Worm (Caenorhabditis elegans) whole organism, L4 larva: Measurements from ENCODE around the gene C04C11.25.

ENCODE experiments used
- D1046.2 ChIP-seq: fragments of 200-800 bp; sonication (Bioruptor generic); IDR thresholded peaks from 2 replicates; pipeline ENCODE4 v1.3.6; 2022; ENCODE audit warnings: missing genetic modification characterization, missing compliant biosample characterization
- F37D6.2 ChIP-seq: sonication (generic microtip); optimal IDR thresholded peaks from 2 replicates; lab custom pipeline; 2016; ENCODE audit warnings: mild to moderate bottlenecking, missing genetic modification characterization, missing compliant biosample characterization
- F49E8.2 ChIP-seq: sonication (generic microtip); optimal IDR thresholded peaks from 2 replicates; lab custom pipeline; 2016; ENCODE audit warnings: missing compliant biosample characterization, mild to moderate bottlenecking, missing genetic modification characterization, borderline replicate concordance
- R02D3.7 ChIP-seq: fragments of 150-350 bp; sonication (generic microtip); optimal IDR thresholded peaks from 3 replicates; lab custom pipeline; 2014; ENCODE audit warnings: missing biosample characterization, missing genetic modification characterization
- Y48G9A.11 ChIP-seq: fragments of 200-800 bp; sonication (Bioruptor generic); IDR thresholded peaks from 2 replicates; pipeline ENCODE4 v1.3.6; 2022; ENCODE audit warnings: missing genetic modification reagents, missing genetic modification characterization, missing compliant biosample characterization
- Y5F2A.4 ChIP-seq: fragments of 200-800 bp; sonication (Bioruptor generic); optimal IDR thresholded peaks from 2 replicates; lab custom pipeline; 2018; ENCODE audit warnings: mild to moderate bottlenecking, missing genetic modification characterization, missing compliant biosample characterization
- ZK546.5 ChIP-seq, 2 experiments: sonication (generic microtip); optimal IDR thresholded peaks; 2 replicates each; lab custom pipeline; 2017; ENCODE audit warnings: missing biosample characterization in 2 of 2, missing genetic modification characterization in 2 of 2
- ama-1 ChIP-seq: fragments of 150-350 bp; optimal IDR thresholded peaks from 2 replicates; lab custom pipeline; 2014; ENCODE audit warnings: inconsistent platforms, mixed read lengths
- arid-1 ChIP-seq: fragments of 200-800 bp; sonication (Bioruptor generic); conservative IDR thresholded peaks from 2 replicates; pipeline ENCODE4 v1.3.6; 2022; ENCODE audit warnings: missing genetic modification reagents, missing genetic modification characterization, missing compliant biosample characterization
- attf-4 ChIP-seq: sonication (generic microtip); optimal IDR thresholded peaks from 3 replicates; lab custom pipeline; 2017; ENCODE audit warnings: missing biosample characterization, missing genetic modification characterization
- ceh-28 ChIP-seq: fragments of 150-350 bp; optimal IDR thresholded peaks from 2 replicates; lab custom pipeline; 2014; ENCODE audit warnings: missing biosample characterization, missing genetic modification reagents, missing genetic modification characterization
- ceh-32 ChIP-seq: sonication (generic microtip); optimal IDR thresholded peaks from 2 replicates; lab custom pipeline; 2016; ENCODE audit warnings: mild to moderate bottlenecking, missing genetic modification characterization, missing compliant biosample characterization; ENCODE audit not compliant: poor library complexity
- ceh-44 ChIP-seq: fragments of 200-800 bp; sonication (Bioruptor generic); IDR thresholded peaks from 2 replicates; pipeline ENCODE4 v1.3.6; 2022; ENCODE audit warnings: missing genetic modification reagents, missing genetic modification characterization, missing compliant biosample characterization
- ctbp-1 ChIP-seq: fragments of 200-800 bp; sonication (Bioruptor generic); IDR thresholded peaks from 2 replicates; pipeline ENCODE4 v1.3.6; 2022; ENCODE audit warnings: missing genetic modification reagents, missing genetic modification characterization, missing compliant biosample characterization
- daf-12 ChIP-seq: fragments of 150-350 bp; optimal IDR thresholded peaks from 2 replicates; lab custom pipeline; 2014; ENCODE audit warnings: missing biosample characterization, missing genetic modification reagents, missing genetic modification characterization
- dmd-6 ChIP-seq: fragments of 200-800 bp; sonication (Bioruptor generic); IDR thresholded peaks from 2 replicates; pipeline ENCODE4 v1.3.6; 2022; ENCODE audit warnings: missing genetic modification reagents, missing genetic modification characterization, missing compliant biosample characterization
- dve-1 ChIP-seq: sonication (generic microtip); optimal IDR thresholded peaks from 2 replicates; lab custom pipeline; 2017; ENCODE audit warnings: antibody characterized with exemption, mild to moderate bottlenecking, missing genetic modification characterization, missing compliant biosample characterization; ENCODE audit not compliant: insufficient read depth
- egl-27 ChIP-seq: sonication (generic microtip); optimal IDR thresholded peaks from 3 replicates; lab custom pipeline; 2017; ENCODE audit warnings: missing biosample characterization, missing genetic modification reagents, missing genetic modification characterization
- egl-43 ChIP-seq: fragments of 200-800 bp; sonication (Bioruptor generic); IDR thresholded peaks from 2 replicates; pipeline ENCODE4 v1.3.6; 2022; ENCODE audit warnings: missing genetic modification reagents, missing genetic modification characterization, missing compliant biosample characterization
- gei-8 ChIP-seq: fragments of 200-800 bp; sonication (Bioruptor generic); optimal IDR thresholded peaks from 2 replicates; lab custom pipeline; 2018; ENCODE audit warnings: mild to moderate bottlenecking, missing genetic modification characterization, missing compliant biosample characterization
- hlh-11 ChIP-seq: fragments of 200-800 bp; sonication (Bioruptor generic); optimal IDR thresholded peaks from 2 replicates; lab custom pipeline; 2018; ENCODE audit warnings: mild to moderate bottlenecking, missing genetic modification characterization, missing compliant biosample characterization
- hlh-30 ChIP-seq: sonication (generic microtip); optimal IDR thresholded peaks from 2 replicates; lab custom pipeline; 2017; ENCODE audit warnings: antibody characterized with exemption, mild to moderate bottlenecking, missing genetic modification characterization, missing compliant biosample characterization; ENCODE audit not compliant: insufficient read depth
- hmg-1.1 ChIP-seq: fragments of 200-800 bp; sonication (Bioruptor generic); IDR thresholded peaks from 2 replicates; pipeline ENCODE4 v1.3.6; 2022; ENCODE audit warnings: missing genetic modification reagents, missing genetic modification characterization, missing compliant biosample characterization
- jun-1 ChIP-seq: fragments of 150-350 bp; optimal IDR thresholded peaks from 2 replicates; lab custom pipeline; 2014; ENCODE audit warnings: missing biosample characterization, missing genetic modification reagents, missing genetic modification characterization
- lin-1 ChIP-seq: fragments of 200-800 bp; sonication (Bioruptor generic); IDR thresholded peaks from 2 replicates; pipeline ENCODE4 v1.3.6; 2022; ENCODE audit warnings: missing genetic modification reagents, missing genetic modification characterization, missing compliant biosample characterization
- lin-15B ChIP-seq: fragments of 150-350 bp; sonication (generic microtip); optimal IDR thresholded peaks from 3 replicates; lab custom pipeline; 2014; ENCODE audit warnings: missing biosample characterization, missing genetic modification characterization
- lin-29 ChIP-seq: fragments of 200-800 bp; sonication (Bioruptor generic); IDR thresholded peaks from 2 replicates; pipeline ENCODE4 v1.3.6; 2022; ENCODE audit warnings: missing genetic modification reagents, missing genetic modification characterization, missing compliant biosample characterization
- lsy-2 ChIP-seq, 2 experiments: fragments of 150-350 bp in 1 of 2; sonication (generic microtip) in 1 of 2; optimal IDR thresholded peaks; 2 replicates each; lab custom pipeline; 2014 to 2017; ENCODE audit warnings: missing biosample characterization in 2 of 2, missing genetic modification characterization in 2 of 2
- madf-5 ChIP-seq, 2 experiments: fragments of 200-800 bp; sonication (Bioruptor generic); IDR thresholded peaks; 2 replicates each; pipeline ENCODE4 v1.3.6; 2022; ENCODE audit warnings: missing compliant biosample characterization in 2 of 2, missing genetic modification characterization in 2 of 2
- mdt-29 ChIP-seq: fragments of 200-800 bp; sonication (Bioruptor generic); IDR thresholded peaks from 2 replicates; pipeline ENCODE4 v1.3.6; 2022; ENCODE audit warnings: missing genetic modification reagents, missing genetic modification characterization, missing compliant biosample characterization
- mep-1 ChIP-seq: fragments of 150-350 bp; sonication (generic microtip); optimal IDR thresholded peaks from 3 replicates; lab custom pipeline; 2014; ENCODE audit warnings: missing biosample characterization, missing genetic modification characterization
- mxl-2 ChIP-seq: fragments of 200-800 bp; sonication (Bioruptor generic); conservative IDR thresholded peaks from 2 replicates; pipeline ENCODE4 v1.3.6; 2022; ENCODE audit warnings: missing genetic modification reagents, missing genetic modification characterization, missing compliant biosample characterization
- mxl-3 ChIP-seq: fragments of 200-800 bp; sonication (Bioruptor generic); optimal IDR thresholded peaks from 2 replicates; lab custom pipeline; 2018; ENCODE audit warnings: mild to moderate bottlenecking, missing genetic modification characterization, missing compliant biosample characterization
- nhr-111 ChIP-seq: fragments of 200-800 bp; sonication (Bioruptor generic); optimal IDR thresholded peaks from 2 replicates; lab custom pipeline; 2018; ENCODE audit warnings: mild to moderate bottlenecking, missing genetic modification characterization, missing compliant biosample characterization
- nhr-25 ChIP-seq: sonication (generic microtip); optimal IDR thresholded peaks from 2 replicates; lab custom pipeline; 2017; ENCODE audit warnings: missing genetic modification characterization, mild to moderate bottlenecking, missing compliant biosample characterization, antibody characterized with exemption, moderate library complexity, borderline replicate concordance; ENCODE audit not compliant: insufficient read depth
- nhr-28 ChIP-seq: fragments of 150-350 bp; optimal IDR thresholded peaks from 2 replicates; lab custom pipeline; 2014; ENCODE audit warnings: missing biosample characterization, missing genetic modification characterization
- nhr-41 ChIP-seq: fragments of 200-800 bp; sonication (Bioruptor generic); IDR thresholded peaks from 2 replicates; pipeline ENCODE4 v1.3.6; 2022; ENCODE audit warnings: missing genetic modification reagents, missing genetic modification characterization, missing compliant biosample characterization
- nhr-48 ChIP-seq: sonication (generic microtip); optimal IDR thresholded peaks from 2 replicates; lab custom pipeline; 2016; ENCODE audit warnings: mild to moderate bottlenecking, missing genetic modification characterization, missing compliant biosample characterization
- nhr-6 ChIP-seq: fragments of 150-350 bp; optimal IDR thresholded peaks from 2 replicates; lab custom pipeline; 2014; ENCODE audit warnings: missing biosample characterization, missing genetic modification characterization
- nhr-77 ChIP-seq: fragments of 150-350 bp; optimal IDR thresholded peaks from 2 replicates; lab custom pipeline; 2014; ENCODE audit warnings: missing biosample characterization, missing genetic modification characterization
- php-3 ChIP-seq: fragments of 200-800 bp; sonication (Bioruptor generic); IDR thresholded peaks from 2 replicates; pipeline ENCODE4 v1.3.6; 2022; ENCODE audit warnings: missing genetic modification reagents, missing genetic modification characterization, missing compliant biosample characterization
- rbr-2 ChIP-seq: sonication (generic microtip); optimal IDR thresholded peaks from 2 replicates; lab custom pipeline; 2016; ENCODE audit warnings: missing genotype, missing genetic modification characterization, missing compliant biosample characterization
- snpc-4 ChIP-seq: fragments of 150-350 bp; optimal IDR thresholded peaks from 2 replicates; lab custom pipeline; 2014; ENCODE audit warnings: missing biosample characterization, missing genetic modification characterization
- spr-3 ChIP-seq: fragments of 200-800 bp; sonication (Bioruptor generic); optimal IDR thresholded peaks from 2 replicates; lab custom pipeline; 2018; ENCODE audit warnings: mild to moderate bottlenecking, missing genetic modification characterization, missing compliant biosample characterization
- unc-62 ChIP-seq, 3 experiments: fragments of 150-350 bp in 1 of 3; sonication (generic microtip); optimal IDR thresholded peaks in 2 of 3; peaks in 1 of 3; 1 replicate in 1 of 3; 2 replicates in 2 of 3; lab custom pipeline; 2014 to 2017; ENCODE audit warnings: missing biosample characterization in 3 of 3, missing genetic modification characterization in 3 of 3, missing genetic modification reagents in 3 of 3, missing genotype in 1 of 3
- zfp-2 ChIP-seq: sonication (generic microtip); optimal IDR thresholded peaks from 2 replicates; lab custom pipeline; 2016; ENCODE audit warnings: mild to moderate bottlenecking, missing genetic modification characterization, missing compliant biosample characterization
- zip-2 ChIP-seq: fragments of 150-350 bp; optimal IDR thresholded peaks from 2 replicates; lab custom pipeline; 2014; ENCODE audit warnings: missing biosample characterization, missing genetic modification characterization
- ztf-7 ChIP-seq: fragments of 150-350 bp; optimal IDR thresholded peaks from 2 replicates; lab custom pipeline; 2014; ENCODE audit warnings: missing biosample characterization, missing genetic modification characterization

The C04C11.25 gene

DNA sequence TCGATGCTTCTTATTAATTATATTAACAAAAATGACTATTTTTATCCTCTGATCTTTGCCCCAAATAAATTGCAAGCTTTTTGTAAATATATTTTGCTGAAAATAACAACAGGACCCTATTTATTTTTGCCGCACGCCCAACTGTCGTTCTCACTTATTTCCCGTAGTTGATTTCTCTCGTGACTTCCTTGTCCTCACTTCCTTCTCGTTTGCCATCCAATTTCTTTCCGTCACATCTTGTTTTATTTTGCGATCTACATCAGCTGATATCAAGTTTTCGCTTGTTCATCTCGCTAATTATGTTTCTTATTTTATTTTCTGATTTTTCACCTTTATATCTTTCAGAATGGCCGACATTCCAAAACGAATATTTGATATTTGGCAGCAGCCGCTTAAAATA is 40.0 kb downstream of the C04C11.25 start, which contains the start of gene F48F7.5 (continued):
- TF ChIP-seq ama-1 (lab: Kevin White, UChicago), result no peak
- no peak for TF ChIP-seq nhr-48
- peak; percentile 80 for TF ChIP-seq hlh-11 (tag; lab: Kevin White, UChicago)
- no peak for TF ChIP-seq gei-8 (GFP tag; lab: Kevin White, UChicago)
- TF ChIP-seq ceh-32 (tag; lab: Kevin White, UChicago), result no peak
- TF ChIP-seq Y5F2A.4 (GFP tag; lab: Kevin White, UChicago), result no peak
- TF ChIP-seq madf-5 (GFP tag; IDR thresholded peaks at IDR 0.05; lab: Robert Waterston, UW), result no peak
- no peak for TF ChIP-seq ceh-44 (GFP tag; lab: Robert Waterston, UW)
- no peak for TF ChIP-seq nhr-111 (GFP tag; lab: Kevin White, UChicago)
- TF ChIP-seq dve-1, result no peak
- TF ChIP-seq lin-15B (tag; lab: Kevin White, UChicago), result no peak
- TF ChIP-seq arid-1 (GFP tag; lab: Robert Waterston, UW), result no peak
- no peak for TF ChIP-seq Y48G9A.11 (GFP tag; lab: Robert Waterston, UW)
- TF ChIP-seq hmg-1.1 (GFP tag; lab: Robert Waterston, UW), result no peak
- TF ChIP-seq mdt-29 (GFP tag; lab: Robert Waterston, UW), result no peak
- TF ChIP-seq D1046.2, result no peak
- TF ChIP-seq egl-27, result no peak
- TF ChIP-seq jun-1 (tag; lab: Kevin White, UChicago), result no peak
- peak in 1 of 2 experiments; percentile 48 for TF ChIP-seq lsy-2 (tag; optimal IDR thresholded peaks at IDR 0.05; lab: Kevin White, UChicago)
- no peak for TF ChIP-seq lin-1
- no peak for TF ChIP-seq F49E8.2

DNA sequence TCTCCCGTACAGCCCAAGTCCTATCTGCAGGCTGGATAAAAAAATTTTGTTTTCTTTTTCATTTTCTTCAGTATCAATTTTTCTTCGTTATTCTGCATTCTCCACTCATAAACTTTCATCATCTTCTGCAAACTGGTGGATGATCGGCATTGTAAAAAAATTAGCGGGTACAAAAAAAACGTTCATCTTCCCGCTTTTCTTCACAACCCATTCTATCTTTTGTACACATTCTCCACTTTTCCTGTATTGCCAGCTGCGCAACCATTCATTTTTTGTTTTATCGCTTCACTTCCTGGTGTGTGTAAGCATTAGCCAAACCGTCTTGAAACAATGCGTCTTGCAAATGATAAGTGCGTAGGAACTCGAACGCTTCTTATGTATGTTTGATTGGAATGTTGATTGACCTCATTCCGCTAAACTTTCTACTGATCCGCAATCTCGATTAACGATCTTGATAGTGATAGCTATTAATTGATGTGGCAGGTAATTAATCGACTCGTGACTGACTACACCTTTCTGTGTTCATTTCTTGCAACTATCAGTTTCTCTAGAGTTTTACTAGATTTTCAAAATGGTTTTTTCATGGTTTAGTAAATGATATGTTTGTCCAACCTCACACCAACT is 40.7 kb downstream of the C04C11.25 start:
- no peak for TF ChIP-seq R02D3.7 (tag; lab: Kevin White, UChicago)
- TF ChIP-seq attf-4 (tag; lab: Kevin White, UChicago), result no peak
- no peak for TF ChIP-seq F37D6.2 (tag; lab: Kevin White, UChicago)
- TF ChIP-seq snpc-4 (tag; lab: Kevin White, UChicago), result no peak
- TF ChIP-seq dmd-6 (GFP tag; lab: Robert Waterston, UW), result peak; percentile 58
- TF ChIP-seq egl-27, result no peak
- TF ChIP-seq hlh-11 (tag; lab: Kevin White, UChicago), result peak; percentile 68
- no peak for TF ChIP-seq ZK546.5 (tag; optimal IDR thresholded peaks at IDR 0.05; lab: Kevin White, UChicago)
- peak; percentile 37 for TF ChIP-seq hlh-30
- TF ChIP-seq nhr-25 (tag; lab: Kevin White, UChicago), result peak; percentile 19
- no peak for TF ChIP-seq F49E8.2
- no peak for TF ChIP-seq lin-29 (GFP tag; lab: Robert Waterston, UW)
- TF ChIP-seq php-3 (GFP tag; lab: Robert Waterston, UW), result peak; percentile 54; the same call in 1 of the 2 replicates
- TF ChIP-seq nhr-77 (tag; lab: Kevin White, UChicago), result peak; percentile 55
- no peak for TF ChIP-seq mxl-2
- peak; percentile 99 for TF ChIP-seq nhr-28 (tag; lab: Kevin White, UChicago)
- TF ChIP-seq ctbp-1 (GFP tag; lab: Robert Waterston, UW), result peak; percentile 47; the same call in 1 of the 2 replicates
- peak; percentile 32 for TF ChIP-seq mxl-3 (GFP tag; lab: Kevin White, UChicago)
- TF ChIP-seq daf-12 (tag; lab: Kevin White, UChicago), result no peak
- no peak for TF ChIP-seq ceh-28 (tag; lab: Kevin White, UChicago)
- TF ChIP-seq rbr-2 (tag; lab: Kevin White, UChicago), result no peak
- peak; percentile 19 for TF ChIP-seq ztf-7 (tag; lab: Kevin White, UChicago)
- TF ChIP-seq spr-3 (GFP tag; lab: Kevin White, UChicago), result no peak
- TF ChIP-seq zfp-2 (tag; lab: Kevin White, UChicago), result no peak
- TF ChIP-seq lin-1, result no peak
- no peak for TF ChIP-seq ceh-44 (GFP tag; lab: Robert Waterston, UW)
- peak; percentile 19 for TF ChIP-seq mep-1 (tag; lab: Kevin White, UChicago)
- TF ChIP-seq unc-62 (GFP tag; optimal IDR thresholded peaks at IDR 0.05 in 1 of 2; lab: Kevin White, UChicago), result peak in 1 of 2 experiments; percentile 95
- TF ChIP-seq unc-62 (tag; optimal IDR thresholded peaks at IDR 0.05; lab: Kevin White, UChicago), result no peak
- no peak for TF ChIP-seq nhr-6 (tag; lab: Kevin White, UChicago)
- no peak for TF ChIP-seq zip-2
- no peak for TF ChIP-seq gei-8 (GFP tag; lab: Kevin White, UChicago)
- TF ChIP-seq dve-1, result peak; percentile 41
- no peak for TF ChIP-seq nhr-41 (GFP tag; lab: Robert Waterston, UW)
- TF ChIP-seq egl-43 (GFP tag; lab: Robert Waterston, UW), result no peak
